Worm (Caenorhabditis elegans) whole organism, young adult: ENCODE measurements around the gene srj-42.

ENCODE experiments used
- B0336.3 ChIP-seq: fragments of 200-800 bp; sonication (Bioruptor generic); IDR thresholded peaks from 2 replicates; pipeline ENCODE4 v1.3.6; 2022; ENCODE audit warnings: missing genetic modification characterization, missing compliant biosample characterization
- C06A6.2 ChIP-seq: fragments of 200-800 bp; sonication (Bioruptor generic); conservative IDR thresholded peaks from 2 replicates; pipeline ENCODE4 v1.3.6; 2022; ENCODE audit warnings: missing genetic modification characterization, missing compliant biosample characterization
- D2030.7 ChIP-seq: fragments of 200-800 bp; sonication (Bioruptor generic); IDR thresholded peaks from 2 replicates; pipeline ENCODE4 v1.3.6; 2022; ENCODE audit warnings: missing genetic modification reagents, missing genetic modification characterization, missing compliant biosample characterization
- F55B11.4 ChIP-seq: sonication (generic microtip); optimal IDR thresholded peaks from 2 replicates; lab custom pipeline; 2016; ENCODE audit warnings: missing compliant biosample characterization, missing genetic modification characterization, borderline replicate concordance; ENCODE audit not compliant: insufficient read depth
- T07F8.4 ChIP-seq: sonication (generic microtip); optimal IDR thresholded peaks from 2 replicates; lab custom pipeline; 2016; ENCODE audit warnings: mild to moderate bottlenecking, missing genetic modification characterization, moderate library complexity, missing compliant biosample characterization
- Y95B8A.8 ChIP-seq: fragments of 200-800 bp; sonication (Bioruptor generic); IDR thresholded peaks from 2 replicates; pipeline ENCODE4 v1.3.6; 2022; ENCODE audit warnings: missing genetic modification reagents, missing genetic modification characterization, missing compliant biosample characterization
- aptf-3 ChIP-seq: fragments of 200-800 bp; sonication (Bioruptor generic); IDR thresholded peaks from 2 replicates; pipeline ENCODE4 v1.3.6; 2022; ENCODE audit warnings: missing genetic modification characterization, missing compliant biosample characterization
- attf-5 ChIP-seq: fragments of 200-800 bp; sonication (Bioruptor generic); optimal IDR thresholded peaks from 2 replicates; lab custom pipeline; 2018; ENCODE audit warnings: mild to moderate bottlenecking, missing genetic modification characterization, missing compliant biosample characterization
- attf-6 ChIP-seq: fragments of 200-800 bp; sonication (Bioruptor generic); IDR thresholded peaks from 2 replicates; pipeline ENCODE4 v1.3.6; 2022; ENCODE audit warnings: missing genetic modification reagents, missing genetic modification characterization, missing compliant biosample characterization
- ccch-3 ChIP-seq: fragments of 200-800 bp; sonication (Bioruptor generic); optimal IDR thresholded peaks from 2 replicates; lab custom pipeline; 2018; ENCODE audit warnings: mild to moderate bottlenecking, missing genetic modification characterization, missing compliant biosample characterization
- ceh-27 ChIP-seq: fragments of 200-800 bp; sonication (Bioruptor generic); optimal IDR thresholded peaks from 2 replicates; lab custom pipeline; 2018; ENCODE audit warnings: mild to moderate bottlenecking, missing genetic modification characterization, moderate library complexity, missing compliant biosample characterization
- ceh-79 ChIP-seq: sonication (generic microtip); optimal IDR thresholded peaks from 2 replicates; lab custom pipeline; 2017; ENCODE audit warnings: mild to moderate bottlenecking, missing genetic modification characterization, missing compliant biosample characterization
- dpl-1 ChIP-seq: fragments of 150-350 bp; optimal IDR thresholded peaks from 2 replicates; lab custom pipeline; 2014; ENCODE audit warnings: missing biosample characterization, missing genetic modification reagents, missing genetic modification characterization
- efl-1 ChIP-seq: fragments of 150-350 bp; optimal IDR thresholded peaks from 2 replicates; lab custom pipeline; 2014; ENCODE audit warnings: missing biosample characterization, missing genetic modification reagents, missing genetic modification characterization
- him-1 ChIP-seq: sonication (generic microtip); optimal IDR thresholded peaks from 2 replicates; lab custom pipeline; 2016; ENCODE audit warnings: missing genotype, missing genetic modification reagents, missing genetic modification characterization, missing compliant biosample characterization
- hlh-12 ChIP-seq: sonication (generic microtip); optimal IDR thresholded peaks from 2 replicates; lab custom pipeline; 2016; ENCODE audit warnings: missing genetic modification characterization, missing compliant biosample characterization
- hmg-1.2 ChIP-seq: fragments of 200-800 bp; sonication (Bioruptor generic); IDR thresholded peaks from 2 replicates; pipeline ENCODE4 v1.3.6; 2022; ENCODE audit warnings: missing genetic modification reagents, missing genetic modification characterization, missing compliant biosample characterization
- hsf-1 ChIP-seq: fragments of 200-800 bp; sonication (Bioruptor generic); IDR thresholded peaks from 2 replicates; pipeline ENCODE4 v1.3.6; 2022; ENCODE audit warnings: missing genetic modification reagents, missing genetic modification characterization, missing compliant biosample characterization
- lin-35 ChIP-seq, 3 experiments: fragments of 150-350 bp in 2 of 3; sonication (generic microtip) in 1 of 3; optimal IDR thresholded peaks; 2 replicates each; lab custom pipeline; 2014 to 2018; ENCODE audit warnings: missing biosample characterization in 3 of 3, missing genetic modification characterization in 3 of 3, missing genetic modification reagents in 3 of 3
- lin-40 ChIP-seq: sonication (generic microtip); optimal IDR thresholded peaks from 2 replicates; lab custom pipeline; 2016; ENCODE audit warnings: missing genetic modification characterization, mild to moderate bottlenecking, missing compliant biosample characterization, missing genotype, missing genetic modification reagents
- lin-54 ChIP-seq: fragments of 200-800 bp; sonication (Bioruptor generic); optimal IDR thresholded peaks from 2 replicates; lab custom pipeline; 2018; ENCODE audit warnings: mild to moderate bottlenecking, missing genetic modification characterization, missing compliant biosample characterization
- lsl-1 ChIP-seq: fragments of 200-800 bp; sonication (Bioruptor generic); optimal IDR thresholded peaks from 2 replicates; lab custom pipeline; 2018; ENCODE audit warnings: mild to moderate bottlenecking, missing genetic modification characterization, moderate library complexity, missing compliant biosample characterization
- madf-6 ChIP-seq: fragments of 200-800 bp; sonication (Bioruptor generic); IDR thresholded peaks from 2 replicates; pipeline ENCODE4 v1.3.6; 2022; ENCODE audit warnings: missing genetic modification reagents, missing genetic modification characterization, missing compliant biosample characterization
- madf-8 ChIP-seq: fragments of 200-800 bp; sonication (Bioruptor generic); conservative IDR thresholded peaks from 2 replicates; pipeline ENCODE4 v1.3.6; 2022; ENCODE audit warnings: missing genetic modification reagents, missing genetic modification characterization, missing compliant biosample characterization
- mxl-1 ChIP-seq: sonication (generic microtip); optimal IDR thresholded peaks from 2 replicates; lab custom pipeline; 2016; ENCODE audit warnings: missing genetic modification characterization, missing compliant biosample characterization
- nfya-2 ChIP-seq: fragments of 200-800 bp; sonication (Bioruptor generic); IDR thresholded peaks from 2 replicates; pipeline ENCODE4 v1.3.6; 2022; ENCODE audit warnings: missing genetic modification reagents, missing genetic modification characterization, missing compliant biosample characterization
- nfyb-1 ChIP-seq: fragments of 200-800 bp; sonication (Bioruptor generic); IDR thresholded peaks from 2 replicates; pipeline ENCODE4 v1.3.6; 2022; ENCODE audit warnings: missing genetic modification reagents, missing genetic modification characterization, missing compliant biosample characterization
- nhr-80 ChIP-seq: sonication (generic microtip); optimal IDR thresholded peaks from 2 replicates; lab custom pipeline; 2016; ENCODE audit warnings: missing genetic modification characterization, missing compliant biosample characterization
- pbrm-1 ChIP-seq: fragments of 200-800 bp; sonication (Bioruptor generic); IDR thresholded peaks from 2 replicates; pipeline ENCODE4 v1.3.6; 2022; ENCODE audit warnings: missing genetic modification reagents, missing genetic modification characterization, missing compliant biosample characterization
- repo-1 ChIP-seq: sonication (generic microtip); optimal IDR thresholded peaks from 2 replicates; lab custom pipeline; 2017; ENCODE audit warnings: mild to moderate bottlenecking, missing genetic modification characterization, missing compliant biosample characterization
- rpc-1 ChIP-seq, 2 experiments: fragments of 150-350 bp in 1 of 2; sonication (generic microtip) in 1 of 2; optimal IDR thresholded peaks; 2 replicates each; lab custom pipeline; 2014 to 2018; ENCODE audit warnings: missing biosample characterization in 1 of 2, missing genetic modification characterization in 1 of 2, missing genetic modification reagents in 1 of 2, missing genotype in 1 of 2
- snpc-4 ChIP-seq, 5 experiments: fragments of 150-350 bp in 1 of 5; sonication (generic microtip) in 4 of 5; optimal IDR thresholded peaks; 2 replicates each; lab custom pipeline; 2014 to 2018; ENCODE audit warnings: missing genetic modification characterization in 5 of 5, missing biosample characterization in 3 of 5, antibody characterized with exemption in 2 of 5, mild to moderate bottlenecking in 2 of 5, missing compliant biosample characterization in 2 of 5, missing genotype in 2 of 5, moderate library complexity in 2 of 5, missing genetic modification reagents in 1 of 5
- tbp1 ChIP-seq: fragments of 200-800 bp; sonication (Bioruptor generic); optimal IDR thresholded peaks from 2 replicates; lab custom pipeline; 2018; ENCODE audit warnings: mild to moderate bottlenecking, missing genetic modification characterization, missing compliant biosample characterization
- ztf-18 ChIP-seq: sonication (generic microtip); optimal IDR thresholded peaks from 2 replicates; lab custom pipeline; 2016; ENCODE audit warnings: missing genotype, mild to moderate bottlenecking, missing genetic modification characterization, missing compliant biosample characterization
- ztf-22 ChIP-seq: fragments of 200-800 bp; sonication (Bioruptor generic); optimal IDR thresholded peaks from 2 replicates; lab custom pipeline; 2018; ENCODE audit warnings: mild to moderate bottlenecking, missing genetic modification characterization, moderate library complexity, missing compliant biosample characterization
- ztf-25 ChIP-seq: fragments of 200-800 bp; sonication (Bioruptor generic); IDR thresholded peaks from 2 replicates; pipeline ENCODE4 v1.3.6; 2022; ENCODE audit warnings: missing genetic modification reagents, missing genetic modification characterization, missing compliant biosample characterization
- ztf-28 ChIP-seq: fragments of 200-800 bp; sonication (Bioruptor generic); IDR thresholded peaks from 2 replicates; pipeline ENCODE4 v1.3.6; 2022; ENCODE audit warnings: missing genetic modification reagents, missing genetic modification characterization, missing compliant biosample characterization

srj-42 gene

ce11 chrIV:15252157-15252556 is at the start of gene srj-42:
Gene srj-42, minus strand, starts transcription at chrIV:15252257.
- TF ChIP-seq D2030.7 (no peak), rpc-1 (optimal IDR thresholded peaks at IDR 0.05; lab: Kevin White, UChicago) (no peak), rpc-1 (tag; optimal IDR thresholded peaks at IDR 0.05; lab: Kevin White, UChicago) (no peak), B0336.3 (GFP tag; lab: Robert Waterston, UW) (no peak), hsf-1 (GFP tag; lab: Robert Waterston, UW) (no peak), nhr-80 (tag; lab: Kevin White, UChicago) (no peak), dpl-1 (GFP tag; lab: Kevin White, UChicago) (no peak), him-1 (no peak), madf-8 (GFP tag; lab: Robert Waterston, UW) (no peak), efl-1 (GFP tag; lab: Kevin White, UChicago) (no peak), nfyb-1 (no peak)

ce11 chrIV:15300041-15300440 is 48.0 kb upstream of the srj-42 start:
- TF ChIP-seq tbp1 (GFP tag; lab: Kevin White, UChicago) (no peak), ccch-3 (GFP tag; lab: Kevin White, UChicago) (no peak), attf-6 (peak; percentile 67; the same call in 1 of the 2 replicates)

ce11 chrIV:15294040-15294439 is 42.0 kb upstream of the srj-42 start, which contains the start of gene Y73F8A.10:
Gene Y73F8A.10, plus strand, starts transcription at chrIV:15294340.
- TF ChIP-seq attf-6 (peak; percentile 49; the same call in 1 of the 2 replicates), ztf-22 (GFP tag; lab: Kevin White, UChicago) (no peak), lin-35 (GFP tag; optimal IDR thresholded peaks at IDR 0.05; lab: Kevin White, UChicago) (no peak), snpc-4 (GFP tag; optimal IDR thresholded peaks at IDR 0.05; lab: Kevin White, UChicago) (no peak), snpc-4 (tag; optimal IDR thresholded peaks at IDR 0.05; lab: Kevin White, UChicago) (peak in 1 of 4 experiments; percentile 49), B0336.3 (GFP tag; lab: Robert Waterston, UW) (no peak), ceh-79 (tag; lab: Kevin White, UChicago) (no peak)
- TF ChIP-seq, all 124 proteins: peak for 2

DNA sequence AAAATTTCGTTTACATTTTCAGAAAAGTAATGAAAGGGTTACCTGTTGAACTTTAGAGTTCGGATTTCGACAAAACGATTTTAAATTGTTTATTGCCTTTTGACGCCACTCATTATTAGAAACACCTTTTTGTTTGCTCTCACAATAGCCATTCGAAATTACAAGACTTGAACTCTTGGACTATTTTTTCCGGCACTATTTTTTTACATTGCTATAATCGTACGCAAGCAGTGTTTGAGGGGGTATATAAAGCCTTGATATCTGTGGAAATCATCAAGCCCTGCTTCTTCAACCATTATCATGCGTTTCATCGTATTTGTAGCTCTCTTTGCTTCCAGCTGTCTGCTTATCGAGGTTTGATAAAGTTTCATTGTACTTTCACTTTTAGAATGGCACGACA is 39.5 kb upstream of the srj-42 start, which contains the start of gene pqn-91:
Gene pqn-91 (plus strand): TSS at position 301 of the 400 bp plus-strand sequence.
- no peak for TF ChIP-seq ceh-27 (GFP tag; lab: Kevin White, UChicago)

- no peak for TF ChIP-seq aptf-3 (GFP tag; lab: Robert Waterston, UW)
- TF ChIP-seq nfya-2 (GFP tag; lab: Robert Waterston, UW): no peak
- no peak for TF ChIP-seq madf-8 (GFP tag; lab: Robert Waterston, UW)
- no peak for TF ChIP-seq madf-6 (GFP tag; lab: Robert Waterston, UW)
Measured at ce11 chrIV:15291162-15291561, 39.1 kb upstream of the srj-42 start, which contains the start of gene pqn-90. Gene pqn-90, minus strand, starts transcription at chrIV:15291262.

- TF ChIP-seq hmg-1.2 (GFP tag; lab: Robert Waterston, UW) (peak; percentile 74), rpc-1 (optimal IDR thresholded peaks at IDR 0.05; lab: Kevin White, UChicago) (peak; percentile 75), rpc-1 (tag; optimal IDR thresholded peaks at IDR 0.05; lab: Kevin White, UChicago) (peak; percentile 88), F55B11.4 (tag; lab: Kevin White, UChicago) (no peak), lsl-1 (no peak), him-1 (peak; percentile 61), ztf-18 (peak; percentile 76), ztf-25 (GFP tag; lab: Robert Waterston, UW) (peak; percentile 76; the same call in 1 of the 2 replicates), Y95B8A.8 (GFP tag; lab: Robert Waterston, UW) (no peak), tbp1 (GFP tag; lab: Kevin White, UChicago) (peak; percentile 98), C06A6.2 (GFP tag; lab: Robert Waterston, UW) (no peak), ztf-22 (GFP tag; lab: Kevin White, UChicago) (no peak), T07F8.4 (tag; lab: Kevin White, UChicago) (peak; percentile 34), pbrm-1 (GFP tag; lab: Robert Waterston, UW) (peak; percentile 59; the same call in 1 of the 2 replicates), aptf-3 (GFP tag; lab: Robert Waterston, UW) (no peak), D2030.7 (peak; percentile 40; the same call in 1 of the 2 replicates), repo-1 (tag; lab: Kevin White, UChicago) (no peak), ztf-28 (GFP tag; lab: Robert Waterston, UW) (no peak), lin-54 (GFP tag; lab: Kevin White, UChicago) (no peak), hlh-12 (tag; lab: Kevin White, UChicago) (no peak), attf-5 (GFP tag; lab: Kevin White, UChicago) (peak; percentile 22), lin-40 (tag; lab: Kevin White, UChicago) (no peak), ceh-79 (tag; lab: Kevin White, UChicago) (no peak), mxl-1 (tag; lab: Kevin White, UChicago) (peak; percentile 54)
Measured at ce11 chrIV:15289508-15289907, 37.5 kb upstream of the srj-42 start.
